Worm (Caenorhabditis elegans) whole organism, L4 larva: ENCODE measurements around the gene oac-21.

ENCODE experiments used
- F10B5.3 ChIP-seq: sonication (generic microtip); optimal IDR thresholded peaks from 2 replicates; lab custom pipeline; 2016; ENCODE audit warnings: mild to moderate bottlenecking, missing genetic modification characterization, missing compliant biosample characterization
- F26F4.8 ChIP-seq: fragments of 200-800 bp; sonication (Bioruptor generic); conservative IDR thresholded peaks from 2 replicates; pipeline ENCODE4 v1.3.6; 2022; ENCODE audit warnings: missing genetic modification characterization, missing compliant biosample characterization
- F37D6.2 ChIP-seq: sonication (generic microtip); optimal IDR thresholded peaks from 2 replicates; lab custom pipeline; 2016; ENCODE audit warnings: mild to moderate bottlenecking, missing genetic modification characterization, missing compliant biosample characterization
- F49E8.2 ChIP-seq: sonication (generic microtip); optimal IDR thresholded peaks from 2 replicates; lab custom pipeline; 2016; ENCODE audit warnings: missing compliant biosample characterization, mild to moderate bottlenecking, missing genetic modification characterization, borderline replicate concordance
- R02D3.7 ChIP-seq: fragments of 150-350 bp; sonication (generic microtip); optimal IDR thresholded peaks from 3 replicates; lab custom pipeline; 2014; ENCODE audit warnings: missing biosample characterization, missing genetic modification characterization
- T26A8.4 ChIP-seq: fragments of 200-800 bp; sonication (Bioruptor generic); IDR thresholded peaks from 2 replicates; pipeline ENCODE4 v1.3.6; 2022; ENCODE audit warnings: missing genetic modification characterization, missing compliant biosample characterization
- Y48G9A.11 ChIP-seq: fragments of 200-800 bp; sonication (Bioruptor generic); IDR thresholded peaks from 2 replicates; pipeline ENCODE4 v1.3.6; 2022; ENCODE audit warnings: missing genetic modification reagents, missing genetic modification characterization, missing compliant biosample characterization
- ZK546.5 ChIP-seq, 2 experiments: sonication (generic microtip); optimal IDR thresholded peaks; 2 replicates each; lab custom pipeline; 2017; ENCODE audit warnings: missing biosample characterization in 2 of 2, missing genetic modification characterization in 2 of 2
- aha-1 ChIP-seq: fragments of 150-350 bp; peaks from one replicate; lab custom pipeline; 2014; ENCODE audit warnings: missing biosample characterization, missing genetic modification characterization
- ceh-32 ChIP-seq: sonication (generic microtip); optimal IDR thresholded peaks from 2 replicates; lab custom pipeline; 2016; ENCODE audit warnings: mild to moderate bottlenecking, missing genetic modification characterization, missing compliant biosample characterization; ENCODE audit not compliant: poor library complexity
- ceh-44 ChIP-seq: fragments of 200-800 bp; sonication (Bioruptor generic); IDR thresholded peaks from 2 replicates; pipeline ENCODE4 v1.3.6; 2022; ENCODE audit warnings: missing genetic modification reagents, missing genetic modification characterization, missing compliant biosample characterization
- ceh-82 ChIP-seq: sonication (generic microtip); optimal IDR thresholded peaks from 2 replicates; lab custom pipeline; 2017; ENCODE audit warnings: missing biosample characterization, missing genetic modification characterization
- ces-1 ChIP-seq: fragments of 150-350 bp; sonication (generic microtip); optimal IDR thresholded peaks from 4 replicates; lab custom pipeline; 2014; ENCODE audit warnings: missing biosample characterization, missing genetic modification reagents, missing genetic modification characterization
- dmd-6 ChIP-seq: fragments of 200-800 bp; sonication (Bioruptor generic); IDR thresholded peaks from 2 replicates; pipeline ENCODE4 v1.3.6; 2022; ENCODE audit warnings: missing genetic modification reagents, missing genetic modification characterization, missing compliant biosample characterization
- dmd-8 ChIP-seq: fragments of 200-800 bp; sonication (Bioruptor generic); IDR thresholded peaks from 2 replicates; pipeline ENCODE4 v1.3.6; 2022; ENCODE audit warnings: missing genetic modification characterization, missing compliant biosample characterization
- dmd-9 ChIP-seq: fragments of 200-800 bp; sonication (Bioruptor generic); IDR thresholded peaks from 2 replicates; pipeline ENCODE4 v1.3.6; 2022; ENCODE audit warnings: missing genetic modification reagents, missing genetic modification characterization, missing compliant biosample characterization
- dpl-1 ChIP-seq: fragments of 150-350 bp; optimal IDR thresholded peaks from 2 replicates; lab custom pipeline; 2014; ENCODE audit warnings: missing biosample characterization, missing genetic modification reagents, missing genetic modification characterization
- duxl-1 ChIP-seq: sonication (generic microtip); optimal IDR thresholded peaks from 2 replicates; lab custom pipeline; 2016; ENCODE audit warnings: mild to moderate bottlenecking, missing genetic modification characterization, moderate library complexity, missing compliant biosample characterization; ENCODE audit not compliant: poor library complexity
- dve-1 ChIP-seq: sonication (generic microtip); optimal IDR thresholded peaks from 2 replicates; lab custom pipeline; 2017; ENCODE audit warnings: antibody characterized with exemption, mild to moderate bottlenecking, missing genetic modification characterization, missing compliant biosample characterization; ENCODE audit not compliant: insufficient read depth
- egl-27 ChIP-seq: sonication (generic microtip); optimal IDR thresholded peaks from 3 replicates; lab custom pipeline; 2017; ENCODE audit warnings: missing biosample characterization, missing genetic modification reagents, missing genetic modification characterization
- egl-43 ChIP-seq: fragments of 200-800 bp; sonication (Bioruptor generic); IDR thresholded peaks from 2 replicates; pipeline ENCODE4 v1.3.6; 2022; ENCODE audit warnings: missing genetic modification reagents, missing genetic modification characterization, missing compliant biosample characterization
- fkh-10 ChIP-seq: fragments of 150-350 bp; optimal IDR thresholded peaks from 2 replicates; lab custom pipeline; 2014; ENCODE audit warnings: missing biosample characterization, missing genetic modification reagents, missing genetic modification characterization
- fos-1 ChIP-seq: fragments of 150-350 bp; optimal IDR thresholded peaks from 2 replicates; lab custom pipeline; 2014; ENCODE audit warnings: missing biosample characterization, missing genetic modification characterization
- hif-1 ChIP-seq, 2 experiments: sonication (generic microtip); optimal IDR thresholded peaks; 2 replicates each; lab custom pipeline; 2016 to 2017; ENCODE audit warnings: missing compliant biosample characterization in 2 of 2, missing genetic modification characterization in 2 of 2, missing genetic modification reagents in 2 of 2, missing genotype in 2 of 2, mild to moderate bottlenecking in 1 of 2
- hlh-30 ChIP-seq: sonication (generic microtip); optimal IDR thresholded peaks from 2 replicates; lab custom pipeline; 2017; ENCODE audit warnings: antibody characterized with exemption, mild to moderate bottlenecking, missing genetic modification characterization, missing compliant biosample characterization; ENCODE audit not compliant: insufficient read depth
- lim-7 ChIP-seq: fragments of 200-800 bp; sonication (Bioruptor generic); IDR thresholded peaks from 2 replicates; pipeline ENCODE4 v1.3.6; 2022; ENCODE audit warnings: missing genetic modification characterization, missing compliant biosample characterization
- lir-3 ChIP-seq: sonication (generic microtip); optimal IDR thresholded peaks from 2 replicates; lab custom pipeline; 2016; ENCODE audit warnings: mild to moderate bottlenecking, missing genetic modification characterization, missing compliant biosample characterization
- madf-9 ChIP-seq: fragments of 200-800 bp; sonication (Bioruptor generic); conservative IDR thresholded peaks from 2 replicates; pipeline ENCODE4 v1.3.6; 2022; ENCODE audit warnings: missing genetic modification reagents, missing genetic modification characterization, missing compliant biosample characterization
- mdl-1 ChIP-seq, 2 experiments: fragments of 150-350 bp in 1 of 2; sonication (generic microtip) in 1 of 2; optimal IDR thresholded peaks; 2 replicates each; lab custom pipeline; 2014 to 2017; ENCODE audit warnings: missing biosample characterization in 2 of 2, missing genetic modification characterization in 2 of 2
- mep-1 ChIP-seq: fragments of 150-350 bp; sonication (generic microtip); optimal IDR thresholded peaks from 3 replicates; lab custom pipeline; 2014; ENCODE audit warnings: missing biosample characterization, missing genetic modification characterization
- mxl-2 ChIP-seq: fragments of 200-800 bp; sonication (Bioruptor generic); conservative IDR thresholded peaks from 2 replicates; pipeline ENCODE4 v1.3.6; 2022; ENCODE audit warnings: missing genetic modification reagents, missing genetic modification characterization, missing compliant biosample characterization
- nhr-11 ChIP-seq: fragments of 150-350 bp; optimal IDR thresholded peaks from 2 replicates; lab custom pipeline; 2014; ENCODE audit warnings: missing biosample characterization, missing genetic modification characterization
- nhr-111 ChIP-seq: fragments of 200-800 bp; sonication (Bioruptor generic); optimal IDR thresholded peaks from 2 replicates; lab custom pipeline; 2018; ENCODE audit warnings: mild to moderate bottlenecking, missing genetic modification characterization, missing compliant biosample characterization
- nhr-28 ChIP-seq: fragments of 150-350 bp; optimal IDR thresholded peaks from 2 replicates; lab custom pipeline; 2014; ENCODE audit warnings: missing biosample characterization, missing genetic modification characterization
- nhr-41 ChIP-seq: fragments of 200-800 bp; sonication (Bioruptor generic); IDR thresholded peaks from 2 replicates; pipeline ENCODE4 v1.3.6; 2022; ENCODE audit warnings: missing genetic modification reagents, missing genetic modification characterization, missing compliant biosample characterization
- nhr-42 ChIP-seq: fragments of 200-800 bp; sonication (Bioruptor generic); IDR thresholded peaks from 2 replicates; pipeline ENCODE4 v1.3.6; 2022; ENCODE audit warnings: missing genetic modification characterization, missing compliant biosample characterization
- nhr-6 ChIP-seq: fragments of 150-350 bp; optimal IDR thresholded peaks from 2 replicates; lab custom pipeline; 2014; ENCODE audit warnings: missing biosample characterization, missing genetic modification characterization
- pqm-1 ChIP-seq: sonication (generic microtip); optimal IDR thresholded peaks from 2 replicates; lab custom pipeline; 2017; ENCODE audit warnings: missing biosample characterization, missing genetic modification characterization
- sdz-12 ChIP-seq: fragments of 200-800 bp; sonication (Bioruptor generic); optimal IDR thresholded peaks from 2 replicates; lab custom pipeline; 2018; ENCODE audit warnings: mild to moderate bottlenecking, missing genetic modification characterization, missing compliant biosample characterization
- set-16 ChIP-seq: fragments of 200-800 bp; sonication (Bioruptor generic); IDR thresholded peaks from 2 replicates; pipeline ENCODE4 v1.3.6; 2022; ENCODE audit warnings: missing genetic modification reagents, missing genetic modification characterization, missing compliant biosample characterization
- snpc-4 ChIP-seq: fragments of 150-350 bp; optimal IDR thresholded peaks from 2 replicates; lab custom pipeline; 2014; ENCODE audit warnings: missing biosample characterization, missing genetic modification characterization
- spr-3 ChIP-seq: fragments of 200-800 bp; sonication (Bioruptor generic); optimal IDR thresholded peaks from 2 replicates; lab custom pipeline; 2018; ENCODE audit warnings: mild to moderate bottlenecking, missing genetic modification characterization, missing compliant biosample characterization
- tag-97 ChIP-seq: fragments of 200-800 bp; sonication (Bioruptor generic); IDR thresholded peaks from 2 replicates; pipeline ENCODE4 v1.3.6; 2022; ENCODE audit warnings: missing genetic modification characterization, missing compliant biosample characterization
- tra-1 ChIP-seq: fragments of 200-800 bp; sonication (Bioruptor generic); IDR thresholded peaks from 2 replicates; pipeline ENCODE4 v1.3.6; 2022; ENCODE audit warnings: missing genetic modification reagents, missing genetic modification characterization, missing compliant biosample characterization
- unc-130 ChIP-seq: sonication (generic microtip); optimal IDR thresholded peaks from 2 replicates; lab custom pipeline; 2016; ENCODE audit warnings: missing genetic modification reagents, missing genetic modification characterization, missing compliant biosample characterization
- vab-7 ChIP-seq: fragments of 200-800 bp; sonication (Bioruptor generic); IDR thresholded peaks from 2 replicates; pipeline ENCODE4 v1.3.6; 2022; ENCODE audit warnings: missing genetic modification reagents, missing genetic modification characterization, missing compliant biosample characterization
- zag-1 ChIP-seq: fragments of 150-350 bp; optimal IDR thresholded peaks from 2 replicates; lab custom pipeline; 2014; ENCODE audit warnings: missing biosample characterization, missing genetic modification characterization
- zfp-2 ChIP-seq: sonication (generic microtip); optimal IDR thresholded peaks from 2 replicates; lab custom pipeline; 2016; ENCODE audit warnings: mild to moderate bottlenecking, missing genetic modification characterization, missing compliant biosample characterization
- zfp-3 ChIP-seq: fragments of 200-800 bp; sonication (Bioruptor generic); conservative IDR thresholded peaks from 2 replicates; pipeline ENCODE4 v1.3.6; 2022; ENCODE audit warnings: missing genetic modification reagents, missing genetic modification characterization, missing compliant biosample characterization
- ztf-7 ChIP-seq: fragments of 150-350 bp; optimal IDR thresholded peaks from 2 replicates; lab custom pipeline; 2014; ENCODE audit warnings: missing biosample characterization, missing genetic modification characterization

The oac-21 gene

ce11 chrIV:3899719-3900554 lies 10.9 kb downstream of the oac-21 start, which contains the start of gene srz-62:
TSS of gene srz-62 (plus strand) at chrIV:3900504.
- TF ChIP-seq zag-1 (tag; lab: Kevin White, UChicago) (no peak), nhr-41 (no peak), ztf-7 (tag; lab: Kevin White, UChicago) (no peak), hif-1 (tag; optimal IDR thresholded peaks at IDR 0.05; lab: Kevin White, UChicago) (no peak), egl-43 (GFP tag; lab: Robert Waterston, UW) (no peak), duxl-1 (tag; lab: Kevin White, UChicago) (peak; percentile 47), fos-1 (peak; percentile 87), ZK546.5 (tag; optimal IDR thresholded peaks at IDR 0.05; lab: Kevin White, UChicago) (no peak), set-16 (GFP tag; lab: Robert Waterston, UW) (no peak), ceh-44 (GFP tag; lab: Robert Waterston, UW) (no peak), hlh-30 (tag; lab: Kevin White, UChicago) (no peak), F49E8.2 (tag; lab: Kevin White, UChicago) (no peak), aha-1 (tag; lab: Kevin White, UChicago) (peak; percentile 71), unc-130 (GFP tag; lab: Kevin White, UChicago) (no peak), madf-9 (GFP tag; lab: Robert Waterston, UW) (no peak), vab-7 (GFP tag; lab: Robert Waterston, UW) (no peak), Y48G9A.11 (no peak), F37D6.2 (tag; lab: Kevin White, UChicago) (no peak), egl-27 (tag; lab: Kevin White, UChicago) (no peak), R02D3.7 (no peak), ces-1 (GFP tag; lab: Kevin White, UChicago) (no peak), fkh-10 (GFP tag; lab: Kevin White, UChicago) (no peak), dpl-1 (GFP tag; lab: Kevin White, UChicago) (no peak), nhr-111 (GFP tag; lab: Kevin White, UChicago) (no peak), F26F4.8 (no peak), mep-1 (tag; lab: Kevin White, UChicago) (no peak), lim-7 (GFP tag; lab: Robert Waterston, UW) (no peak), tag-97 (GFP tag; lab: Robert Waterston, UW) (no peak), dmd-8 (GFP tag; lab: Robert Waterston, UW) (no peak), mdl-1 (tag; optimal IDR thresholded peaks at IDR 0.05; lab: Kevin White, UChicago) (peak in 1 of 2 experiments; percentile 70), ceh-32 (tag; lab: Kevin White, UChicago) (no peak), nhr-6 (tag; lab: Kevin White, UChicago) (peak; percentile 75), tra-1 (GFP tag; lab: Robert Waterston, UW) (peak; percentile 95), zfp-2 (tag; lab: Kevin White, UChicago) (no peak), pqm-1 (tag; lab: Kevin White, UChicago) (peak; percentile 100), dve-1 (no peak), spr-3 (GFP tag; lab: Kevin White, UChicago) (no peak), nhr-11 (no peak), zfp-3 (GFP tag; lab: Robert Waterston, UW) (0 out of 2 replicates have a peak, but pooled peaks have one; percentile 26), T26A8.4 (GFP tag; lab: Robert Waterston, UW) (no peak), sdz-12 (GFP tag; lab: Kevin White, UChicago) (no peak), F10B5.3 (tag; lab: Kevin White, UChicago) (no peak), nhr-42 (GFP tag; lab: Robert Waterston, UW) (no peak), mxl-2 (GFP tag; lab: Robert Waterston, UW) (no peak), lir-3 (tag; lab: Kevin White, UChicago) (no peak), snpc-4 (no peak), dmd-9 (no peak), nhr-28 (tag; lab: Kevin White, UChicago) (peak; percentile 97), dmd-6 (peak; percentile 99), ceh-82 (tag; lab: Kevin White, UChicago) (no peak)
